Worm (Caenorhabditis elegans): ENCODE data around the gene spcs-3.

ce11 chrIII:8004091-8004490 lies 40.7 kb upstream of the spcs-3 start, which contains the start of gene C06G4.6:
- TF ChIP-seq elt-1 (tag; optimal IDR thresholded peaks at IDR 0.05; ENCODE audit: borderline replicate concordance, insufficient read depth) (no peak), sem-2 (GFP tag; optimal IDR thresholded peaks at IDR 0.05) (no peak), nhr-76 (tag; optimal IDR thresholded peaks at IDR 0.05) (no peak), nhr-28 (tag; optimal IDR thresholded peaks at IDR 0.05) (no peak), snpc-4 (tag; optimal IDR thresholded peaks at IDR 0.05) (no peak), lsy-2 (tag; optimal IDR thresholded peaks at IDR 0.05) (no peak), pha-4 (tag; optimal IDR thresholded peaks at IDR 0.05) (no peak), lin-32 (GFP tag; optimal IDR thresholded peaks at IDR 0.05) (no peak), hlh-1 (tag; optimal IDR thresholded peaks at IDR 0.05) (no peak), lin-13 (tag; optimal IDR thresholded peaks at IDR 0.05) (no peak), unc-39 (tag; optimal IDR thresholded peaks at IDR 0.05) (no peak), M03D4.4 (tag; optimal IDR thresholded peaks at IDR 0.05) (no peak)

Measured in whole organism, mixed stage, embryonic.